Fruit fly (Drosophila melanogaster) whole organism, embryonic: ENCODE results near the gene CG42758.
A peak's percentile ranks its signal among the peaks of the same experiment; 100 is the strongest.

Experiments
- C15 ChIP-seq: fragments of 200-800 bp; sonication (Bioruptor generic); IDR thresholded peaks from 3 replicates; pipeline ENCODE4 v1.3.6; 2022; ENCODE audit warnings: missing biosample characterization, missing genetic modification characterization
- CG10431 ChIP-seq: fragments of 200-800 bp; sonication (Bioruptor generic); optimal IDR thresholded peaks from 3 replicates; lab custom pipeline; 2018; ENCODE audit warnings: missing biosample characterization, mild to moderate bottlenecking, missing genetic modification characterization
- CG10543 ChIP-seq: fragments of 200-800 bp; sonication (Bioruptor generic); optimal IDR thresholded peaks from 3 replicates; lab custom pipeline; 2017; ENCODE audit warnings: missing biosample characterization, mild to moderate bottlenecking, missing genetic modification characterization, moderate library complexity
- CG11085 ChIP-seq: fragments of 200-800 bp; sonication (Bioruptor generic); IDR thresholded peaks from 2 replicates; pipeline ENCODE4 v1.3.6; 2022; ENCODE audit warnings: missing biosample characterization, missing genetic modification characterization
- CG11504 ChIP-seq: fragments of 200-800 bp; sonication (Bioruptor generic); optimal IDR thresholded peaks from 3 replicates; lab custom pipeline; 2019; ENCODE audit warnings: missing biosample characterization, mild to moderate bottlenecking, missing genetic modification characterization, moderate library complexity
- CG11560 ChIP-seq: fragments of 200-800 bp; sonication (Bioruptor generic); IDR thresholded peaks from 3 replicates; pipeline ENCODE4 v1.3.6; 2022; ENCODE audit warnings: missing biosample characterization, missing genetic modification characterization
- CG12155 ChIP-seq: fragments of 200-800 bp; sonication (Bioruptor generic); optimal IDR thresholded peaks from 3 replicates; lab custom pipeline; 2016; ENCODE audit warnings: missing biosample characterization, missing genetic modification characterization
- CG12391 ChIP-seq: fragments of 200-800 bp; sonication (Bioruptor generic); optimal IDR thresholded peaks from 3 replicates; lab custom pipeline; 2018; ENCODE audit warnings: missing biosample characterization, mild to moderate bottlenecking, missing genetic modification characterization, moderate library complexity
- CG14667 ChIP-seq: fragments of 200-800 bp; sonication (Bioruptor generic); IDR thresholded peaks from 2 replicates; pipeline ENCODE4 v1.3.6; 2022; ENCODE audit warnings: missing biosample characterization, missing genetic modification characterization
- CG14860 ChIP-seq: fragments of 200-800 bp; sonication (Bioruptor generic); IDR thresholded peaks from 3 replicates; pipeline ENCODE4 v1.3.6; 2022; ENCODE audit warnings: missing biosample characterization, missing genetic modification characterization; ENCODE audit not compliant: partially characterized antibody
- CG1602 ChIP-seq: fragments of 200-800 bp; sonication (Bioruptor generic); optimal IDR thresholded peaks from 3 replicates; lab custom pipeline; 2016; ENCODE audit warnings: missing biosample characterization, missing genetic modification characterization
- CG17359 ChIP-seq: fragments of 200-800 bp; sonication (Bioruptor generic); optimal IDR thresholded peaks from 3 replicates; lab custom pipeline; 2018; ENCODE audit warnings: missing biosample characterization, mild to moderate bottlenecking, missing genetic modification characterization, moderate library complexity
- CG17568 ChIP-seq: fragments of 200-800 bp; sonication (Bioruptor generic); optimal IDR thresholded peaks from 2 replicates; lab custom pipeline; 2018; ENCODE audit warnings: missing biosample characterization, mild to moderate bottlenecking, missing genetic modification characterization, moderate library complexity
- CG17802 ChIP-seq: fragments of 200-800 bp; sonication (Bioruptor generic); optimal IDR thresholded peaks from 2 replicates; lab custom pipeline; 2018; ENCODE audit warnings: missing biosample characterization, mild to moderate bottlenecking, missing genetic modification characterization, moderate library complexity
- CG2889 ChIP-seq: fragments of 200-800 bp; sonication (Bioruptor generic); IDR thresholded peaks from 3 replicates; pipeline ENCODE4 v1.3.6; 2022; ENCODE audit warnings: missing biosample characterization, missing genetic modification characterization
- CG3847 ChIP-seq: fragments of 200-800 bp; sonication (Bioruptor generic); IDR thresholded peaks from 2 replicates; pipeline ENCODE4 v1.3.6; 2022; ENCODE audit warnings: missing biosample characterization, missing genetic modification characterization
- CG4730 ChIP-seq: fragments of 200-800 bp; sonication (Bioruptor generic); IDR thresholded peaks from 2 replicates; pipeline ENCODE4 v1.3.6; 2022; ENCODE audit warnings: missing biosample characterization, missing genetic modification characterization
- CG7928 ChIP-seq: fragments of 200-800 bp; sonication (Bioruptor generic); optimal IDR thresholded peaks from 2 replicates; lab custom pipeline; 2017; ENCODE audit warnings: missing biosample characterization, mild to moderate bottlenecking, missing genetic modification characterization
- CG9932 ChIP-seq: fragments of 200-800 bp; sonication (Bioruptor generic); IDR thresholded peaks from 2 replicates; pipeline ENCODE4 v1.3.6; 2022; ENCODE audit warnings: missing biosample characterization, missing genetic modification characterization
- Doc2 ChIP-seq: fragments of 200-800 bp; sonication (Bioruptor generic); IDR thresholded peaks from 2 replicates; pipeline ENCODE4 v1.3.6; 2022; ENCODE audit warnings: missing biosample characterization, missing genetic modification characterization
- Eip74EF ChIP-seq, 2 experiments: fragments of 200-800 bp in 1 of 2; fragments of >200 bp in 1 of 2; sonication (Bioruptor generic) in 1 of 2; optimal IDR thresholded peaks; 2 replicates each; lab custom pipeline; 2017 to 2019; ENCODE audit warnings: missing biosample characterization in 2 of 2, missing genetic modification characterization in 2 of 2, mild to moderate bottlenecking in 1 of 2, moderate library complexity in 1 of 2
- Ets97D ChIP-seq: fragments of 200-800 bp; sonication (Bioruptor generic); optimal IDR thresholded peaks from 3 replicates; lab custom pipeline; 2016; ENCODE audit warnings: missing biosample characterization, missing genetic modification characterization
- GATAe ChIP-seq: fragments of 200-800 bp; sonication (Bioruptor generic); conservative IDR thresholded peaks from 2 replicates; pipeline ENCODE4 v1.3.6; 2022; ENCODE audit warnings: missing biosample characterization, missing genetic modification characterization
- HLH4C ChIP-seq: fragments of 200-800 bp; sonication (Bioruptor generic); IDR thresholded peaks from 3 replicates; pipeline ENCODE4 v1.3.6; 2022; ENCODE audit warnings: missing biosample characterization, missing genetic modification characterization; ENCODE audit not compliant: partially characterized antibody
- HLH54F ChIP-seq: fragments of 200-800 bp; sonication (Bioruptor generic); optimal IDR thresholded peaks from 3 replicates; lab custom pipeline; 2016; ENCODE audit warnings: missing biosample characterization, missing genetic modification characterization
- HmgD ChIP-seq: fragments of 200-800 bp; sonication (Bioruptor generic); optimal IDR thresholded peaks from 3 replicates; lab custom pipeline; 2016; ENCODE audit warnings: missing biosample characterization, missing genetic modification characterization
- Hr78 ChIP-seq, 2 experiments: fragments of 200-800 bp in 1 of 2; fragments of >200 bp in 1 of 2; sonication (Bioruptor generic) in 1 of 2; optimal IDR thresholded peaks; 2 replicates each; lab custom pipeline; 2017 to 2019; ENCODE audit warnings: missing biosample characterization in 2 of 2, missing genetic modification characterization in 2 of 2, mild to moderate bottlenecking in 1 of 2, moderate library complexity in 1 of 2
- NC2α ChIP-seq: fragments of 200-800 bp; sonication (Bioruptor generic); optimal IDR thresholded peaks from 2 replicates; lab custom pipeline; 2016; ENCODE audit warnings: missing biosample characterization, missing genetic modification characterization
- PHDP ChIP-seq: fragments of 200-800 bp; sonication (Bioruptor generic); optimal IDR thresholded peaks from 3 replicates; lab custom pipeline; 2018; ENCODE audit warnings: missing biosample characterization, mild to moderate bottlenecking, missing genetic modification characterization, moderate library complexity
- Six4 ChIP-seq: fragments of 200-800 bp; sonication (Bioruptor generic); optimal IDR thresholded peaks from 2 replicates; lab custom pipeline; 2016; ENCODE audit warnings: missing biosample characterization, missing genetic modification characterization
- Vsx1 ChIP-seq: fragments of 200-800 bp; sonication (Bioruptor generic); optimal IDR thresholded peaks from 2 replicates; lab custom pipeline; 2017; ENCODE audit warnings: missing biosample characterization, mild to moderate bottlenecking, missing genetic modification characterization, missing genetic modification reagents
- Xrp1 ChIP-seq: fragments of 200-800 bp; sonication (Bioruptor generic); IDR thresholded peaks from 2 replicates; pipeline ENCODE4 v1.3.6; 2022; ENCODE audit warnings: missing biosample characterization, missing genetic modification characterization
- abd-A ChIP-seq: fragments of 200-800 bp; sonication (Bioruptor generic); optimal IDR thresholded peaks from 3 replicates; lab custom pipeline; 2019; ENCODE audit warnings: missing biosample characterization, mild to moderate bottlenecking, missing genetic modification characterization, moderate library complexity
- chinmo ChIP-seq: fragments of 200-800 bp; sonication (Bioruptor generic); IDR thresholded peaks from 4 replicates; pipeline ENCODE4 v1.3.6; 2022; ENCODE audit warnings: missing biosample characterization, missing genetic modification characterization; ENCODE audit not compliant: partially characterized antibody
- cwo ChIP-seq: fragments of 200-800 bp; sonication (Bioruptor generic); optimal IDR thresholded peaks from 3 replicates; lab custom pipeline; 2017; ENCODE audit warnings: missing biosample characterization, missing genetic modification characterization, mild to moderate bottlenecking, moderate library complexity, missing genetic modification reagents
- eve ChIP-seq, 2 experiments: fragments of >200 bp; optimal IDR thresholded peaks; 2 replicates each; lab custom pipeline; 2017; ENCODE audit warnings: missing biosample characterization in 2 of 2, missing genetic modification characterization in 2 of 2
- ftz-f1 ChIP-seq: fragments of 200-800 bp; sonication (Bioruptor generic); optimal IDR thresholded peaks from 2 replicates; lab custom pipeline; 2016; ENCODE audit warnings: missing biosample characterization, missing genetic modification characterization
- fu2 ChIP-seq: fragments of 200-800 bp; sonication (Bioruptor generic); optimal IDR thresholded peaks from 2 replicates; lab custom pipeline; 2016; ENCODE audit warnings: missing biosample characterization, missing genetic modification characterization
- gce ChIP-seq: fragments of 200-800 bp; sonication (Bioruptor generic); IDR thresholded peaks from 3 replicates; pipeline ENCODE4 v1.3.6; 2022; ENCODE audit warnings: missing biosample characterization, missing genetic modification characterization
- gem ChIP-seq: fragments of 200-800 bp; sonication (Bioruptor generic); optimal IDR thresholded peaks from 2 replicates; lab custom pipeline; 2019; ENCODE audit warnings: missing biosample characterization, mild to moderate bottlenecking, missing genetic modification characterization, moderate library complexity
- grau ChIP-seq: fragments of 200-800 bp; optimal IDR thresholded peaks from 3 replicates; lab custom pipeline; 2019; ENCODE audit warnings: missing biosample characterization, mild to moderate bottlenecking, missing genetic modification characterization, moderate library complexity
- gro ChIP-seq: fragments of 200-800 bp; sonication (Bioruptor generic); optimal IDR thresholded peaks from 2 replicates; lab custom pipeline; 2016; ENCODE audit warnings: missing biosample characterization, missing genetic modification characterization
- odd ChIP-seq: fragments of 200-800 bp; sonication (Bioruptor generic); optimal IDR thresholded peaks from 2 replicates; lab custom pipeline; 2017; ENCODE audit warnings: missing biosample characterization, mild to moderate bottlenecking, missing genetic modification characterization
- peb ChIP-seq: fragments of 200-800 bp; sonication (Bioruptor generic); IDR thresholded peaks from 2 replicates; pipeline ENCODE4 v1.3.6; 2022; ENCODE audit warnings: missing biosample characterization, missing genetic modification characterization
- pnt ChIP-seq: fragments of 200-800 bp; sonication (Bioruptor generic); optimal IDR thresholded peaks from 3 replicates; lab custom pipeline; 2016; ENCODE audit warnings: missing biosample characterization, missing genetic modification characterization
- prd ChIP-seq, 3 experiments: fragments of >200 bp in 2 of 3; fragments of 200-800 bp in 1 of 3; sonication (Bioruptor generic) in 1 of 3; optimal IDR thresholded peaks in 2 of 3; IDR thresholded peaks in 1 of 3; 2 replicates in 2 of 3; 3 replicates in 1 of 3; pipeline versions ENCODE4 v1.3.6 to Lab custom; 2017 to 2022; ENCODE audit warnings: missing biosample characterization in 1 of 3, missing genetic modification characterization in 1 of 3
- repo ChIP-seq: fragments of 200-800 bp; sonication (Bioruptor generic); optimal IDR thresholded peaks from 2 replicates; lab custom pipeline; 2016; ENCODE audit warnings: missing biosample characterization, missing genetic modification characterization
- rib ChIP-seq: fragments of 200-800 bp; sonication (Bioruptor generic); IDR thresholded peaks from 2 replicates; pipeline ENCODE4 v1.3.6; 2022; ENCODE audit warnings: missing biosample characterization, missing genetic modification characterization
- sisA ChIP-seq: fragments of 200-800 bp; sonication (Bioruptor generic); IDR thresholded peaks from 2 replicates; pipeline ENCODE4 v1.3.6; 2022; ENCODE audit warnings: missing biosample characterization, missing genetic modification characterization
- tup ChIP-seq: fragments of 200-800 bp; sonication (Bioruptor generic); optimal IDR thresholded peaks from 2 replicates; lab custom pipeline; 2016; ENCODE audit warnings: missing biosample characterization, mild to moderate bottlenecking, missing genetic modification characterization, moderate library complexity

The CG42758 gene

DNA sequence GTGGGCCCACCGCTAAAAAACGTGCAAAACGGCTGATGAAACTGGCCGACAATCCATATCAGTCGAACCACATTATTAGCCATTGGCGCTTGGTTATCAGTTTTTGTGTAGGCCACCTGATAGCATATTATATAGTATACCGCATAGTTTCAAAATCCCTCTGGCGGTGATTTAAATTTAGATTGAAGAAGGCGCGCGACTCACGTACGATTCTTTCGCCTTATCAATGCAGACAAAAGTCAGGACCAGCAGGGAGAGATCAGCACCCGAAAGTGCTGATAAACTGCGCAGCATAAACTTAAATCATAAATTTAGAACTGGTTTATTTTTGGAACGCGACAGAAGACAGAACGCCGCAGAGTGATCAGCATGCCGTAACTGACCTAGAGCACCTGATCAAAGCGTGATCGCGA lies 13.3 kb upstream of the CG42758 start (continued):
- TF ChIP-seq CG12155 (GFP tag; lab: Kevin White, UChicago) (no peak), grau (tag; lab: Kevin White, UChicago) (no peak), fu2 (GFP tag; lab: Kevin White, UChicago) (no peak), HLH4C (no peak), odd (GFP tag; lab: Kevin White, UChicago) (no peak), peb (GFP tag; lab: Robert Waterston, UW) (no peak), repo (no peak), CG2889 (GFP tag; lab: Robert Waterston, UW) (no peak), GATAe (peak; percentile 52), CG11085 (no peak), cwo (GFP tag; lab: Kevin White, UChicago) (peak; percentile 94), gro (peak; percentile 15), CG7928 (no peak)

DNA sequence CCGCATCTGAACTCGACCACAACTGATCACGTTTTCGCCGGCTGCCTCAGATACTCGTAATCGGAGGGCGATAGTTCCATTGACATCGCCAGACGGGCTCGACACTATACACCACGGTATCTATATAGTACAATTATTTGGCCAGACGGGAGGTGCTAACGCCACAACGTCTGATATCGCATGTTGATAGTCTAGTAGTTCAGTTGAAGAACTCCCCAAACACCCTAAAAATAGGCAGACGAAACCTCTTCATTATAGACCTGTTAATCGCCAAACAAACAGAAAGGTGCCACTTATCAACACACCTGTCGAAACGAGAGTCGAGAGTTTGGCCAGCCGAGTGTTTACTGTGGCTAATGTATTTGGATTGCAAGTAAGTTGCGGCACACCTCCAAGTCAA lies 12.2 kb upstream of the CG42758 start:
- no peak for TF ChIP-seq Doc2 (GFP tag; lab: Robert Waterston, UW)
- no peak for TF ChIP-seq prd (optimal IDR thresholded peaks at IDR 0.05; lab: Kevin White, UChicago)
- no peak; the same call in 2 of the 3 replicates for TF ChIP-seq prd (GFP tag; IDR thresholded peaks at IDR 0.05; lab: Robert Waterston, UW)
- no peak for TF ChIP-seq CG14860
- TF ChIP-seq CG14667: no peak
- TF ChIP-seq eve (GFP tag; optimal IDR thresholded peaks at IDR 0.05; lab: Kevin White, UChicago): peak in 1 of 2 experiments; percentile 44
- TF ChIP-seq CG10431 (GFP tag; lab: Kevin White, UChicago): peak; percentile 69
- no peak for TF ChIP-seq Six4 (GFP tag; lab: Kevin White, UChicago)
- peak; percentile 4 for TF ChIP-seq PHDP (tag; lab: Kevin White, UChicago)
- TF ChIP-seq Xrp1 (GFP tag; lab: Robert Waterston, UW): peak; percentile 45; the same call in 1 of the 2 replicates
- peak; percentile 9 for TF ChIP-seq CG11504 (tag; lab: Kevin White, UChicago)
- no peak for TF ChIP-seq CG11560 (tag; lab: Robert Waterston, UW)
- peak; percentile 58 for TF ChIP-seq CG17568 (GFP tag; lab: Kevin White, UChicago)
- peak; percentile 23 for TF ChIP-seq ftz-f1 (GFP tag; lab: Kevin White, UChicago)
- TF ChIP-seq rib (GFP tag; lab: Robert Waterston, UW): peak; percentile 64
- TF ChIP-seq CG17359 (tag; lab: Kevin White, UChicago): peak; percentile 52
- TF ChIP-seq pnt (GFP tag; lab: Kevin White, UChicago): no peak
- TF ChIP-seq HLH54F (GFP tag; lab: Kevin White, UChicago): no peak
- peak in 1 of 2 experiments; percentile 74 for TF ChIP-seq Hr78 (GFP tag; optimal IDR thresholded peaks at IDR 0.05; lab: Kevin White, UChicago)
- TF ChIP-seq Ets97D (GFP tag; lab: Kevin White, UChicago): no peak
- TF ChIP-seq gce (GFP tag; lab: Robert Waterston, UW): no peak
- no peak for TF ChIP-seq CG1602 (GFP tag; lab: Kevin White, UChicago)
- TF ChIP-seq gem (tag; lab: Kevin White, UChicago): peak; percentile 15
- TF ChIP-seq CG9932: no peak
- peak in 1 of 2 experiments; percentile 13 for TF ChIP-seq Eip74EF (GFP tag; optimal IDR thresholded peaks at IDR 0.05; lab: Kevin White, UChicago)
- no peak for TF ChIP-seq chinmo (GFP tag; lab: Robert Waterston, UW)
- no peak for TF ChIP-seq abd-A (tag; lab: Kevin White, UChicago)
- peak; percentile 16; the same call in 1 of the 2 replicates for TF ChIP-seq CG3847 (GFP tag; lab: Robert Waterston, UW)
- TF ChIP-seq CG17802 (tag; lab: Kevin White, UChicago): no peak
- TF ChIP-seq HmgD (GFP tag; lab: Kevin White, UChicago): no peak
- TF ChIP-seq CG4730 (GFP tag; lab: Robert Waterston, UW): no peak
- TF ChIP-seq Vsx1 (GFP tag; lab: Kevin White, UChicago): peak; percentile 75
- peak; percentile 11 for TF ChIP-seq NC2α (GFP tag; lab: Kevin White, UChicago)
- TF ChIP-seq CG10543 (GFP tag; lab: Kevin White, UChicago): peak; percentile 68
- TF ChIP-seq tup (GFP tag; lab: Kevin White, UChicago): no peak
- no peak for TF ChIP-seq C15 (GFP tag; lab: Robert Waterston, UW)
- TF ChIP-seq sisA (GFP tag; lab: Robert Waterston, UW): no peak
- peak; percentile 7 for TF ChIP-seq CG12391 (tag; lab: Kevin White, UChicago)
